Worm (Caenorhabditis elegans) whole organism, late embryonic: Measurements from ENCODE around the gene R04B3.2.
A peak's percentile ranks its signal among the peaks of the same experiment; 100 is the strongest.

Experiments
- C08G9.2 ChIP-seq: sonication (generic microtip); optimal IDR thresholded peaks from 2 replicates; lab custom pipeline; 2016; ENCODE audit warnings: mild to moderate bottlenecking, missing genetic modification characterization, moderate library complexity, missing compliant biosample characterization
- K02D7.2 ChIP-seq: sonication (generic microtip); optimal IDR thresholded peaks from 2 replicates; lab custom pipeline; 2017; ENCODE audit warnings: mild to moderate bottlenecking, missing genetic modification characterization, missing compliant biosample characterization
- K09A11.1 ChIP-seq: sonication (generic microtip); optimal IDR thresholded peaks from 2 replicates; lab custom pipeline; 2017; ENCODE audit warnings: antibody characterized with exemption, mild to moderate bottlenecking, missing genetic modification characterization, missing compliant biosample characterization; ENCODE audit not compliant: insufficient read depth
- T23F11.4 ChIP-seq: fragments of 200-800 bp; sonication (Bioruptor generic); optimal IDR thresholded peaks from 2 replicates; lab custom pipeline; 2018; ENCODE audit warnings: mild to moderate bottlenecking, missing genetic modification characterization, missing compliant biosample characterization
- Y22D7AL.16 ChIP-seq: sonication (generic microtip); optimal IDR thresholded peaks from 2 replicates; lab custom pipeline; 2016; ENCODE audit warnings: missing genetic modification characterization, missing compliant biosample characterization
- ceh-14 ChIP-seq: sonication (generic microtip); optimal IDR thresholded peaks from 2 replicates; lab custom pipeline; 2016; ENCODE audit warnings: missing genotype, missing genetic modification characterization, missing compliant biosample characterization
- ceh-19 ChIP-seq: fragments of 200-800 bp; sonication (Bioruptor generic); optimal IDR thresholded peaks from 2 replicates; lab custom pipeline; 2018; ENCODE audit warnings: mild to moderate bottlenecking, missing genetic modification characterization, missing compliant biosample characterization
- ceh-22 ChIP-seq: sonication (generic microtip); optimal IDR thresholded peaks from 2 replicates; lab custom pipeline; 2017; ENCODE audit warnings: missing biosample characterization, missing genetic modification characterization
- ceh-31 ChIP-seq: sonication (generic microtip); optimal IDR thresholded peaks from 2 replicates; lab custom pipeline; 2016; ENCODE audit warnings: missing genetic modification characterization, missing compliant biosample characterization
- ceh-34 ChIP-seq: sonication (generic microtip); optimal IDR thresholded peaks from 2 replicates; lab custom pipeline; 2016; ENCODE audit warnings: mild to moderate bottlenecking, missing genetic modification characterization, missing compliant biosample characterization
- ceh-48 ChIP-seq: sonication (generic microtip); optimal IDR thresholded peaks from 2 replicates; lab custom pipeline; 2016; ENCODE audit warnings: missing genetic modification characterization, inconsistent platforms, missing compliant biosample characterization
- ceh-6 ChIP-seq: fragments of 200-800 bp; sonication (Bioruptor generic); optimal IDR thresholded peaks from 2 replicates; lab custom pipeline; 2018; ENCODE audit warnings: mild to moderate bottlenecking, missing genetic modification characterization, missing compliant biosample characterization
- elt-2 ChIP-seq: sonication (generic microtip); optimal IDR thresholded peaks from 2 replicates; lab custom pipeline; 2016; ENCODE audit warnings: missing genetic modification reagents, missing genetic modification characterization, missing compliant biosample characterization
- fkh-10 ChIP-seq: fragments of 150-350 bp; optimal IDR thresholded peaks from 2 replicates; lab custom pipeline; 2014; ENCODE audit warnings: missing biosample characterization, missing genetic modification reagents, missing genetic modification characterization
- fkh-6 ChIP-seq: sonication (generic microtip); optimal IDR thresholded peaks from 2 replicates; lab custom pipeline; 2016; ENCODE audit warnings: missing genetic modification characterization, missing compliant biosample characterization
- hlh-30 ChIP-seq: sonication (generic microtip); optimal IDR thresholded peaks from 2 replicates; lab custom pipeline; 2017; ENCODE audit warnings: antibody characterized with exemption, missing genetic modification characterization, missing compliant biosample characterization; ENCODE audit not compliant: insufficient read depth
- hlh-6 ChIP-seq: sonication (generic microtip); optimal IDR thresholded peaks from 2 replicates; lab custom pipeline; 2016; ENCODE audit warnings: missing genotype, missing genetic modification characterization, missing compliant biosample characterization
- hlh-8 ChIP-seq: sonication (generic microtip); optimal IDR thresholded peaks from 2 replicates; lab custom pipeline; 2016; ENCODE audit warnings: missing genotype, missing genetic modification characterization, missing compliant biosample characterization
- lin-11 ChIP-seq: fragments of 200-800 bp; sonication (Bioruptor generic); optimal IDR thresholded peaks from 2 replicates; lab custom pipeline; 2018; ENCODE audit warnings: mild to moderate bottlenecking, missing genetic modification characterization, missing compliant biosample characterization
- mec-3 ChIP-seq: sonication (generic microtip); optimal IDR thresholded peaks from 2 replicates; lab custom pipeline; 2016; ENCODE audit warnings: borderline replicate concordance, missing genetic modification characterization, missing compliant biosample characterization
- nfya-1 ChIP-seq: sonication (generic microtip); optimal IDR thresholded peaks from 2 replicates; lab custom pipeline; 2017; ENCODE audit warnings: missing genetic modification characterization, mild to moderate bottlenecking, missing compliant biosample characterization, antibody characterized with exemption, moderate library complexity
- nhr-11 ChIP-seq: fragments of 150-350 bp; optimal IDR thresholded peaks from 2 replicates; lab custom pipeline; 2014; ENCODE audit warnings: missing biosample characterization, missing genetic modification characterization
- odd-2 ChIP-seq: sonication (generic microtip); optimal IDR thresholded peaks from 2 replicates; lab custom pipeline; 2017; ENCODE audit warnings: antibody characterized with exemption, mild to moderate bottlenecking, missing genetic modification characterization, missing compliant biosample characterization
- pat-9 ChIP-seq: fragments of 200-800 bp; sonication (Bioruptor generic); optimal IDR thresholded peaks from 2 replicates; lab custom pipeline; 2018; ENCODE audit warnings: mild to moderate bottlenecking, missing genetic modification characterization, moderate library complexity, missing compliant biosample characterization
- pha-2 ChIP-seq: sonication (generic microtip); optimal IDR thresholded peaks from 2 replicates; lab custom pipeline; 2017; ENCODE audit warnings: mild to moderate bottlenecking, missing genetic modification characterization, missing compliant biosample characterization
- pqm-1 ChIP-seq: sonication (generic microtip); optimal IDR thresholded peaks from 2 replicates; lab custom pipeline; 2016; ENCODE audit warnings: missing genetic modification characterization, missing compliant biosample characterization
- pros-1 ChIP-seq: fragments of 150-350 bp; optimal IDR thresholded peaks from 2 replicates; lab custom pipeline; 2014; ENCODE audit warnings: missing biosample characterization, missing genetic modification reagents, missing genetic modification characterization
- sox-2 ChIP-seq: fragments of 200-800 bp; sonication (Bioruptor generic); IDR thresholded peaks from 2 replicates; pipeline ENCODE4 v1.3.6; 2022; ENCODE audit warnings: missing genetic modification reagents, missing genetic modification characterization, missing compliant biosample characterization
- sox-4 ChIP-seq: sonication (generic microtip); optimal IDR thresholded peaks from 2 replicates; lab custom pipeline; 2017; ENCODE audit warnings: mild to moderate bottlenecking, missing genetic modification characterization, inconsistent platforms, missing compliant biosample characterization
- tbx-2 ChIP-seq: sonication (generic microtip); optimal IDR thresholded peaks from 2 replicates; lab custom pipeline; 2016; ENCODE audit warnings: missing genetic modification characterization, missing compliant biosample characterization
- tbx-7 ChIP-seq: sonication (generic microtip); optimal IDR thresholded peaks from 2 replicates; lab custom pipeline; 2016; ENCODE audit warnings: missing genotype, missing genetic modification characterization, missing compliant biosample characterization
- ttx-3 ChIP-seq: sonication (generic microtip); optimal IDR thresholded peaks from 2 replicates; lab custom pipeline; 2016; ENCODE audit warnings: missing genetic modification reagents, missing genetic modification characterization, missing compliant biosample characterization
- unc-55 ChIP-seq: sonication (generic microtip); optimal IDR thresholded peaks from 2 replicates; lab custom pipeline; 2017; ENCODE audit warnings: missing biosample characterization, missing genetic modification reagents, missing genetic modification characterization
- zip-5 ChIP-seq: sonication (generic microtip); optimal IDR thresholded peaks from 2 replicates; lab custom pipeline; 2016; ENCODE audit warnings: missing genetic modification characterization, missing compliant biosample characterization
- ztf-16 ChIP-seq: sonication (generic microtip); optimal IDR thresholded peaks from 2 replicates; lab custom pipeline; 2017; ENCODE audit warnings: missing genetic modification characterization, missing compliant biosample characterization

Gene R04B3.2

DNA sequence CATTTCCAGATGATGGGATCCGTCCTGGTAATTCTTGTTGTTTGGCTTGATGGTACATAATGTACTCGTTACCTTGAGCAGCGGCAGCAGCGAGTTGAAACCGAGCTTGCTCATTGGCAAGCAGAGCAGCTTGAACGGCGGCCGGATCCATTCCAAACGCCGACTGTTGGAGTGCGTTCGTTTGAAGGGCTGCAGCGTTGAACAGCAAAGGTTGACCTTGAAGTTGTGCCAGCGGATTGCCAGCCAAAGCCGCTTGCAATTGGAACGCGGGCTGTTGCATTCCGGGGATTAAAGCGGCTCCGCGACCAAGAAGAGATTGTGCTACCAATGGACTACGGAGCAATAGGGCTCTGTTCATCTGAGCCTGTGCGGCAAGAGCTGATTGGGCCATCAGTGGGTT lies 27.3 kb downstream of the R04B3.2 start:
- TF ChIP-seq T23F11.4 (GFP tag; lab: Kevin White, UChicago) (no peak), Y22D7AL.16 (no peak), lin-11 (tag; lab: Kevin White, UChicago) (no peak), ztf-16 (no peak), ceh-19 (no peak), C08G9.2 (tag; lab: Kevin White, UChicago) (no peak), tbx-7 (tag; lab: Kevin White, UChicago) (no peak), pqm-1 (no peak), elt-2 (tag; lab: Kevin White, UChicago) (no peak), sox-2 (GFP tag; lab: Robert Waterston, UW) (no peak), hlh-6 (tag; lab: Kevin White, UChicago) (no peak), ceh-48 (tag; lab: Kevin White, UChicago) (no peak), ceh-14 (tag; lab: Kevin White, UChicago) (no peak), tbx-2 (tag; lab: Kevin White, UChicago) (no peak), pha-2 (tag; lab: Kevin White, UChicago) (no peak), ceh-34 (tag; lab: Kevin White, UChicago) (no peak), K09A11.1 (tag; lab: Kevin White, UChicago) (no peak), fkh-10 (GFP tag; lab: Kevin White, UChicago) (no peak), mec-3 (no peak)
- TF ChIP-seq, all 69 proteins: peak for 0

DNA sequence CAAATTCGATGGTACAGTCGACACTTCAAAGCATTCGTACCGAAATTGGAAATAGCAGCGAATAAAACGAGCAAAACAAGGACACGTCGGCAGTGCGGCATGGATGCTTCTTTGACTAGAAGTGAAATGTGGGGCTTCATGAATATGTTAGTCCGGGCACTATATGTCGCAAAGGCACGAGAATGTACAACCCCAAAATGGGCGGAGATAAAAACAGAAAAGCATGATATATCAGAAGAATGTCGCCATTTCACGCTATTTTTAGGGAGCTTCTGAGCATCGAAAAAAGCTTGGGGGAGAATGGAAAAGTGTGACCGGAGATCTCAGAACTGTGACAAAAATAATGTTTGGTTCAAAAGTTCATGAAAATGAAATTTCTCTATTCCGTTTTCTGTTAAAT lies 30.2 kb downstream of the R04B3.2 start, which contains the start of gene T07D1.3:
TSS of gene T07D1.3 (minus strand) at position 101 of the 400 bp plus-strand sequence.
- TF ChIP-seq sox-4 (tag; lab: Kevin White, UChicago) (no peak), pat-9 (tag; lab: Kevin White, UChicago) (no peak), pros-1 (tag; lab: Kevin White, UChicago) (no peak), fkh-6 (tag; lab: Kevin White, UChicago) (no peak), hlh-8 (tag; lab: Kevin White, UChicago) (no peak), unc-55 (no peak), ceh-22 (tag; lab: Kevin White, UChicago) (no peak), hlh-30 (no peak), odd-2 (tag; lab: Kevin White, UChicago) (no peak), fkh-10 (GFP tag; lab: Kevin White, UChicago) (no peak), zip-5 (tag; lab: Kevin White, UChicago) (no peak), ceh-6 (GFP tag; lab: Kevin White, UChicago) (no peak)

DNA sequence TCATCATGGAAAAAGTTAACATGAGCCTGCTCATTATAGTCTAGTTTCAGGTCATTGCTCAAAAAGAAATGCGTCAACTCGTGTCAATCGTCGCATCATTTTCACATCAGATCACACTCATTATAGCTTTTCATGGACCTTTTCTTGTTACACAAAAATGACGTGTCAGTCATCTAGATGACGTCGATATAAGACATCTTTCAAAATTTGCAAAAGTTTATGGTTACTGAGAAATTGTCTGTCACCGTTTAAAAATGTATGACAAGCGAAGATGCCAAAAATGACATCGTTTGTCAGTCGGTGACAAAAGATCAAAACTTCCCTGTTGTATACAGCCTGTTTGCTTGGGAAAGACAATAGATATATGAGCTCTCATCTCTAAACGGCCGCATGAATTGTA lies 32.4 kb downstream of the R04B3.2 start:
- no peak for TF ChIP-seq tbx-2 (tag; lab: Kevin White, UChicago)
- no peak for TF ChIP-seq pqm-1
- TF ChIP-seq hlh-8 (tag; lab: Kevin White, UChicago) = no peak

DNA sequence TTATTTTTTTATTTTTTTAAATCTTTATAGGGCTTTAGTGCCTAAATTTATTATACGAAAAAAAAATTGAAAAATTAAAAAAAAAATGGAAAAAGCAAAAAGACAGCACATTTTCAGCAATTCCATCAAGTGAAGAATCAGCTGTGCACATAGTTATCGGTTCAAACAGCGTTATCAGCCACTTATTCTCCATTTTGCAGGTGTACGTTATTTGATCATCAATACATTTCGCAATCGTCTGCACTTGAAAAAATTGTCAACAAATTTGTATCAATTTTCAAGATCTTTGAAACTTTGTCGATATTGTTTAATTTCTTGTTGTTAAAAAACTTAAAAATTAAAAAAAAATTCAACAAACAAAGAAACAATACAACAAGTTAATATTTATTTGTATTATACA lies 33.8 kb downstream of the R04B3.2 start:
- TF ChIP-seq tbx-7 (tag; lab: Kevin White, UChicago) (no peak), pqm-1 (no peak), nhr-11 (tag; lab: Kevin White, UChicago) (no peak), elt-2 (tag; lab: Kevin White, UChicago) (peak; percentile 38), ttx-3 (tag; lab: Kevin White, UChicago) (no peak)

DNA sequence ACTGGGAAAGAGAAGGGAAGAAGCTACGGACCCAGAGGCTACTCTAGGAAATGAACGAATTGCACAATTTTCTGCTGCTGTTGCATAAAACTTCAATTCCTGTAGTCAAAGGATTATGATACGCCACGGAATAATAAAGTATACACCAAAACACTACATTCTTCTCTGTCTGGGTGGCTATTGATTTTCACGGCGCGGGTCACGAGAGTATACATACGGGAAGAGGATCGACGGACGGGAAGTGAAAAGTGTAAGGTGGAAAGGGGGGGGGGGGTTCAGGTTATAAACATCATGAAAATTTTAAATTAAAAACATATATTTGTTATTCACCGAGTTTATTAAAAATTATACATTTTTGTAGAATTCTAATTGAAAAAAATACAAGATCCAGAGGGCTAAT lies 34.2 kb downstream of the R04B3.2 start:
- peak; percentile 3 for TF ChIP-seq nfya-1
- TF ChIP-seq pqm-1 = no peak
- peak; percentile 72 for TF ChIP-seq ceh-48 (tag; lab: Kevin White, UChicago)
- TF ChIP-seq hlh-30 = peak; percentile 44
- TF ChIP-seq ceh-31 = peak; percentile 3
- TF ChIP-seq K02D7.2 = no peak
